Worm (Caenorhabditis elegans) whole organism, mixed stage, embryonic: ENCODE measurements around the gene F09F9.1.

Source experiments
- blmp-1 ChIP-seq: fragments of 150-350 bp; optimal IDR thresholded peaks from 2 replicates; lab custom pipeline; 2014; ENCODE audit warnings: missing biosample characterization, missing genetic modification characterization
- ces-1 ChIP-seq: fragments of 150-350 bp; optimal IDR thresholded peaks from 2 replicates; lab custom pipeline; 2014; ENCODE audit warnings: missing biosample characterization, missing genetic modification reagents, missing genetic modification characterization
- lin-13 ChIP-seq: fragments of 150-350 bp; optimal IDR thresholded peaks from 2 replicates; lab custom pipeline; 2014; ENCODE audit warnings: missing biosample characterization, missing genetic modification characterization
- nhr-12 ChIP-seq: fragments of 150-350 bp; optimal IDR thresholded peaks from 2 replicates; lab custom pipeline; 2014; ENCODE audit warnings: missing biosample characterization, missing genetic modification characterization
- nhr-28 ChIP-seq: fragments of 150-350 bp; optimal IDR thresholded peaks from 2 replicates; lab custom pipeline; 2014; ENCODE audit warnings: missing biosample characterization, missing genetic modification characterization
- pha-4 ChIP-seq: fragments of 150-350 bp; optimal IDR thresholded peaks from 2 replicates; lab custom pipeline; 2018; ENCODE audit warnings: missing biosample characterization, missing genetic modification reagents, missing genetic modification characterization
- sem-2 ChIP-seq: fragments of 200-800 bp; sonication (Bioruptor generic); optimal IDR thresholded peaks from 2 replicates; lab custom pipeline; 2018; ENCODE audit warnings: mild to moderate bottlenecking, missing genetic modification characterization, missing compliant biosample characterization
- tbx-8 ChIP-seq: fragments of 200-800 bp; sonication (Bioruptor generic); optimal IDR thresholded peaks from 2 replicates; lab custom pipeline; 2018; ENCODE audit warnings: mild to moderate bottlenecking, missing genetic modification characterization, moderate library complexity, missing compliant biosample characterization
- unc-39 ChIP-seq: fragments of 150-350 bp; optimal IDR thresholded peaks from 2 replicates; lab custom pipeline; 2014; ENCODE audit warnings: missing biosample characterization, missing genetic modification characterization
- unc-62 ChIP-seq: fragments of 150-350 bp; optimal IDR thresholded peaks from 2 replicates; lab custom pipeline; 2014; ENCODE audit warnings: missing biosample characterization, missing genetic modification reagents, missing genetic modification characterization
- ztf-11 ChIP-seq: fragments of 150-350 bp; optimal IDR thresholded peaks from 2 replicates; lab custom pipeline; 2014; ENCODE audit warnings: missing biosample characterization, missing genetic modification characterization

- TF ChIP-seq nhr-28 (no peak), pha-4 (tag; lab: Kevin White, UChicago) (no peak), blmp-1 (tag; lab: Kevin White, UChicago) (no peak), sem-2 (GFP tag; lab: Kevin White, UChicago) (no peak), nhr-12 (tag; lab: Kevin White, UChicago) (no peak), tbx-8 (GFP tag; lab: Kevin White, UChicago) (no peak), unc-62 (GFP tag; lab: Kevin White, UChicago) (no peak), ztf-11 (no peak), ces-1 (GFP tag; lab: Kevin White, UChicago) (no peak), unc-39 (tag; lab: Kevin White, UChicago) (no peak), lin-13 (tag; lab: Kevin White, UChicago) (no peak)
These were observed at the start of gene F09F9.1 for ce11 chrX:4115026-4115425.
